Worm (Caenorhabditis elegans): ENCODE results near the gene swsn-1.
A peak's percentile ranks its signal among the peaks of the same experiment; 100 is the strongest.

DNA sequence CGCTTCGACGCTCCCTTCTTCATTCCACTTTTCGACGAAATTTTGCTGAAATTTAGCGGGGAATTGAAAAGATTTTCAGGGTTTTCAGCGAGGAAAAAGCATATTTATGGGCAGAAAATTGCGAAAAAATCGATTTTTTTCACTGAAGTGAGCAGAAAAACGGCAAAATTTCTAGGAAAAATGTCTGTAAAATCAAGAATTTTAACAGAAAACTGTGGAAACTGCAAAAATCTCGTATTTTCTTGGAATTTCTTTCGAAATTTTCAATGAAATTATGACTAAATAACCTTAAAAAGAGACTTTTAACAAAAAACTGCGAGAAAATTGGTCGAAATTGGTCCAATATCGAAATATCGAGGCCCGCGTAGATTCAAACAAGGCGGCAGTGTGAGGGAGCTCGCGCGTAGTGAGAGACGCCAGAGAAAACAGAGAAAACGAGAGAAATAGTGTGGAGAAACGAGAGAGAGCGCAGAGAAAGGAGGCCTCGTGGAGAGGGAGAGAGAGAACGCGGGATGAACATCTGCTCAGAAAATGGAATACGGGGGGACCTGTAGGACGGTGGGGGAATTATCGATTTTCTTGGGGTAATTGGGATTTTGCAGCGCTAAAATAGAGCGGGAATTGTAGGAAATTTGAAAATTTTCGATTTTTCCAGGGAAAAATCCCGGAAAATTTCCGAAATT lies at the start of gene swsn-1:
- TF ChIP-seq pqm-1 (tag; optimal IDR thresholded peaks at IDR 0.05), result no peak
- TF ChIP-seq hif-1 (tag; optimal IDR thresholded peaks at IDR 0.05), result peak in 1 of 2 experiments; percentile 15
- peak; percentile 22 for TF ChIP-seq mep-1 (tag; optimal IDR thresholded peaks at IDR 0.05)
- TF ChIP-seq mxl-3 (GFP tag; optimal IDR thresholded peaks at IDR 0.05), result peak; percentile 10
